Fruit fly (Drosophila melanogaster) whole organism, embryonic: ENCODE measurements around the gene Sox100B.

Experiments
- ATbp ChIP-seq: fragments of 200-800 bp; sonication (Bioruptor generic); optimal IDR thresholded peaks from 2 replicates; lab custom pipeline; 2017; ENCODE audit warnings: missing biosample characterization, mild to moderate bottlenecking, missing genetic modification characterization, missing genetic modification reagents
- Bgb ChIP-seq: fragments of 200-800 bp; sonication (Bioruptor generic); IDR thresholded peaks from 2 replicates; pipeline ENCODE4 v1.3.6; 2022; ENCODE audit warnings: missing biosample characterization, missing genetic modification characterization; ENCODE audit not compliant: partially characterized antibody
- CG10147 ChIP-seq: fragments of 200-800 bp; sonication (Bioruptor generic); optimal IDR thresholded peaks from 2 replicates; lab custom pipeline; 2019; ENCODE audit warnings: missing biosample characterization, mild to moderate bottlenecking, missing genetic modification characterization, moderate library complexity
- CG10267 ChIP-seq: fragments of 200-800 bp; sonication (Bioruptor generic); optimal IDR thresholded peaks from 2 replicates; lab custom pipeline; 2018; ENCODE audit warnings: missing biosample characterization, mild to moderate bottlenecking, missing genetic modification characterization, moderate library complexity
- CG12299 ChIP-seq: fragments of 200-800 bp; sonication (Bioruptor generic); optimal IDR thresholded peaks from 2 replicates; lab custom pipeline; 2018; ENCODE audit warnings: missing biosample characterization, mild to moderate bottlenecking, missing genetic modification characterization
- CG12769 ChIP-seq: fragments of 200-800 bp; sonication (Bioruptor generic); optimal IDR thresholded peaks from 2 replicates; lab custom pipeline; 2019; ENCODE audit warnings: missing biosample characterization, mild to moderate bottlenecking, missing genetic modification characterization, moderate library complexity
- CG13894 ChIP-seq: fragments of 200-800 bp; sonication (Bioruptor generic); optimal IDR thresholded peaks from 3 replicates; lab custom pipeline; 2018; ENCODE audit warnings: missing biosample characterization, mild to moderate bottlenecking, missing genetic modification characterization, moderate library complexity
- CG14965 ChIP-seq: fragments of 200-800 bp; sonication (Bioruptor generic); optimal IDR thresholded peaks from 2 replicates; lab custom pipeline; 2016; ENCODE audit warnings: missing biosample characterization, missing genetic modification characterization, borderline replicate concordance
- CG15514 ChIP-seq: fragments of 200-800 bp; sonication (Bioruptor generic); optimal IDR thresholded peaks from 3 replicates; lab custom pipeline; 2017; ENCODE audit warnings: missing biosample characterization, missing genetic modification characterization, mild to moderate bottlenecking, moderate library complexity, missing genetic modification reagents
- CG1647 ChIP-seq: fragments of 200-800 bp; sonication (Bioruptor generic); optimal IDR thresholded peaks from 3 replicates; lab custom pipeline; 2016; ENCODE audit warnings: missing biosample characterization, missing genetic modification characterization
- CG17361 ChIP-seq: fragments of 200-800 bp; sonication (Bioruptor generic); IDR thresholded peaks from 3 replicates; pipeline ENCODE4 v1.3.6; 2022; ENCODE audit warnings: missing biosample characterization, missing genetic modification characterization
- CG17568 ChIP-seq: fragments of 200-800 bp; sonication (Bioruptor generic); optimal IDR thresholded peaks from 2 replicates; lab custom pipeline; 2018; ENCODE audit warnings: missing biosample characterization, mild to moderate bottlenecking, missing genetic modification characterization, moderate library complexity
- CG17912 ChIP-seq: fragments of 200-800 bp; sonication (Bioruptor generic); optimal IDR thresholded peaks from 2 replicates; lab custom pipeline; 2018; ENCODE audit warnings: missing biosample characterization, mild to moderate bottlenecking, missing genetic modification characterization
- CG18011 ChIP-seq: fragments of 200-800 bp; sonication (Bioruptor generic); optimal IDR thresholded peaks from 2 replicates; lab custom pipeline; 2017; ENCODE audit warnings: missing biosample characterization, missing genetic modification characterization, mild to moderate bottlenecking, moderate library complexity, missing genotype
- CG18764 ChIP-seq: fragments of 200-800 bp; sonication (Bioruptor generic); optimal IDR thresholded peaks from 3 replicates; lab custom pipeline; 2016; ENCODE audit warnings: missing biosample characterization, missing genetic modification characterization
- CG31441 ChIP-seq: fragments of 200-800 bp; sonication (Bioruptor generic); IDR thresholded peaks from 2 replicates; pipeline ENCODE4 v1.3.6; 2022; ENCODE audit warnings: missing biosample characterization, missing genetic modification characterization
- CG3407 ChIP-seq: fragments of 200-800 bp; sonication (Bioruptor generic); optimal IDR thresholded peaks from 2 replicates; lab custom pipeline; 2018; ENCODE audit warnings: missing biosample characterization, mild to moderate bottlenecking, missing genetic modification characterization
- CG34376 ChIP-seq: fragments of 200-800 bp; sonication (Bioruptor generic); optimal IDR thresholded peaks from 2 replicates; lab custom pipeline; 2018; ENCODE audit warnings: missing biosample characterization, mild to moderate bottlenecking, missing genetic modification characterization
- CG3838 ChIP-seq: fragments of 200-800 bp; sonication (Bioruptor generic); optimal IDR thresholded peaks from 3 replicates; lab custom pipeline; 2016; ENCODE audit warnings: missing biosample characterization, missing genetic modification characterization
- CG6254 ChIP-seq: fragments of 200-800 bp; sonication (Bioruptor generic); optimal IDR thresholded peaks from 3 replicates; lab custom pipeline; 2017; ENCODE audit warnings: mild to moderate bottlenecking, missing biosample characterization, missing genetic modification reagents, missing genetic modification characterization
- CG6683 ChIP-seq: fragments of 200-800 bp; sonication (Bioruptor generic); optimal IDR thresholded peaks from 2 replicates; lab custom pipeline; 2017; ENCODE audit warnings: missing biosample characterization, mild to moderate bottlenecking, missing genetic modification characterization, missing genetic modification reagents
- CG7271 ChIP-seq: fragments of 200-800 bp; sonication (Bioruptor generic); optimal IDR thresholded peaks from 2 replicates; lab custom pipeline; 2018; ENCODE audit warnings: missing biosample characterization, mild to moderate bottlenecking, missing genetic modification characterization, moderate library complexity
- CG9609 ChIP-seq: fragments of 200-800 bp; sonication (Bioruptor generic); optimal IDR thresholded peaks from 3 replicates; lab custom pipeline; 2016; ENCODE audit warnings: missing biosample characterization, missing genetic modification characterization
- CG9797 ChIP-seq: fragments of 200-800 bp; sonication (Bioruptor generic); optimal IDR thresholded peaks from 3 replicates; lab custom pipeline; 2018; ENCODE audit warnings: missing biosample characterization, mild to moderate bottlenecking, missing genetic modification characterization
- Dp ChIP-seq: fragments of 200-800 bp; sonication (Bioruptor generic); optimal IDR thresholded peaks from 2 replicates; lab custom pipeline; 2018; ENCODE audit warnings: missing biosample characterization, mild to moderate bottlenecking, missing genetic modification characterization, moderate library complexity
- Gsc ChIP-seq: fragments of 200-800 bp; sonication (Bioruptor generic); IDR thresholded peaks from 2 replicates; pipeline ENCODE4 v1.3.6; 2022; ENCODE audit warnings: missing biosample characterization, missing genetic modification characterization
- HLH3B ChIP-seq: fragments of 200-800 bp; sonication (Bioruptor generic); IDR thresholded peaks from 2 replicates; pipeline ENCODE4 v1.3.6; 2022; ENCODE audit warnings: missing biosample characterization, missing genetic modification characterization
- Hmr ChIP-seq: fragments of 200-800 bp; sonication (Bioruptor generic); optimal IDR thresholded peaks from 3 replicates; lab custom pipeline; 2017; ENCODE audit warnings: mild to moderate bottlenecking, missing biosample characterization, missing genetic modification reagents, missing genetic modification characterization
- Hr51 ChIP-seq, 2 experiments: fragments of 200-800 bp; sonication (Bioruptor generic); optimal IDR thresholded peaks; 2 replicates in 1 of 2; 3 replicates in 1 of 2; lab custom pipeline; 2016 to 2018; ENCODE audit warnings: missing biosample characterization in 2 of 2, missing genetic modification characterization in 2 of 2, mild to moderate bottlenecking in 1 of 2, moderate library complexity in 1 of 2
- Rfx ChIP-seq: fragments of 200-800 bp; sonication (Bioruptor generic); IDR thresholded peaks from 2 replicates; pipeline ENCODE4 v1.3.6; 2022; ENCODE audit warnings: missing biosample characterization, missing genetic modification characterization
- Six4 ChIP-seq: fragments of 200-800 bp; sonication (Bioruptor generic); optimal IDR thresholded peaks from 2 replicates; lab custom pipeline; 2016; ENCODE audit warnings: missing biosample characterization, missing genetic modification characterization
- abd-A ChIP-seq: fragments of 200-800 bp; sonication (Bioruptor generic); optimal IDR thresholded peaks from 3 replicates; lab custom pipeline; 2019; ENCODE audit warnings: missing biosample characterization, mild to moderate bottlenecking, missing genetic modification characterization, moderate library complexity
- cwo ChIP-seq: fragments of 200-800 bp; sonication (Bioruptor generic); optimal IDR thresholded peaks from 3 replicates; lab custom pipeline; 2017; ENCODE audit warnings: missing biosample characterization, missing genetic modification characterization, mild to moderate bottlenecking, moderate library complexity, missing genetic modification reagents
- dmrt11E ChIP-seq: fragments of 200-800 bp; sonication (Bioruptor generic); optimal IDR thresholded peaks from 3 replicates; lab custom pipeline; 2018; ENCODE audit warnings: missing biosample characterization, mild to moderate bottlenecking, missing genetic modification characterization, moderate library complexity
- en ChIP-seq: fragments of 200-800 bp; sonication (Bioruptor generic); optimal IDR thresholded peaks from 2 replicates; lab custom pipeline; 2016; ENCODE audit warnings: missing biosample characterization, missing genetic modification characterization
- gce ChIP-seq: fragments of 200-800 bp; sonication (Bioruptor generic); IDR thresholded peaks from 3 replicates; pipeline ENCODE4 v1.3.6; 2022; ENCODE audit warnings: missing biosample characterization, missing genetic modification characterization
- gcm ChIP-seq: fragments of 200-800 bp; sonication (Bioruptor generic); optimal IDR thresholded peaks from 2 replicates; lab custom pipeline; 2019; ENCODE audit warnings: missing biosample characterization, mild to moderate bottlenecking, missing genetic modification characterization, moderate library complexity
- grn ChIP-seq: fragments of 200-800 bp; sonication (Bioruptor generic); optimal IDR thresholded peaks from 3 replicates; lab custom pipeline; 2017; ENCODE audit warnings: missing biosample characterization, missing genetic modification characterization
- gsb-n ChIP-seq: fragments of 200-800 bp; sonication (Bioruptor generic); optimal IDR thresholded peaks from 3 replicates; lab custom pipeline; 2018; ENCODE audit warnings: missing biosample characterization, mild to moderate bottlenecking, missing genetic modification characterization
- kay ChIP-seq: fragments of 200-800 bp; sonication (Bioruptor generic); optimal IDR thresholded peaks from 2 replicates; lab custom pipeline; 2016; ENCODE audit warnings: missing biosample characterization, missing genetic modification characterization
- nom ChIP-seq: fragments of 200-800 bp; sonication (Bioruptor generic); optimal IDR thresholded peaks from 2 replicates; lab custom pipeline; 2017; ENCODE audit warnings: missing biosample characterization, missing genetic modification characterization, mild to moderate bottlenecking, moderate library complexity, missing genetic modification reagents
- pzg ChIP-seq: fragments of 200-800 bp; sonication (Bioruptor generic); optimal IDR thresholded peaks from 3 replicates; lab custom pipeline; 2018; ENCODE audit warnings: missing biosample characterization, mild to moderate bottlenecking, missing genetic modification characterization, moderate library complexity
- salm ChIP-seq: fragments of 200-800 bp; sonication (Bioruptor generic); optimal IDR thresholded peaks from 2 replicates; lab custom pipeline; 2018; ENCODE audit warnings: missing biosample characterization, mild to moderate bottlenecking, missing genetic modification characterization
- sob ChIP-seq: fragments of 200-800 bp; sonication (Bioruptor generic); IDR thresholded peaks from 2 replicates; pipeline ENCODE4 v1.3.6; 2022; ENCODE audit warnings: missing biosample characterization, missing genetic modification characterization
- ssp ChIP-seq: fragments of 200-800 bp; sonication (Bioruptor generic); IDR thresholded peaks from 2 replicates; pipeline ENCODE4 v1.3.6; 2022; ENCODE audit warnings: missing biosample characterization, missing genetic modification characterization
- tll ChIP-seq, 2 experiments: fragments of 200-800 bp in 1 of 2; fragments of >200 bp in 1 of 2; sonication (Bioruptor generic) in 1 of 2; optimal IDR thresholded peaks; 2 replicates each; lab custom pipeline; 2017 to 2019; ENCODE audit warnings: missing biosample characterization in 2 of 2, missing genetic modification characterization in 2 of 2, mild to moderate bottlenecking in 1 of 2, moderate library complexity in 1 of 2
- trem ChIP-seq: fragments of 200-800 bp; optimal IDR thresholded peaks from 3 replicates; lab custom pipeline; 2019; ENCODE audit warnings: missing biosample characterization, mild to moderate bottlenecking, missing genetic modification characterization, moderate library complexity
- vvl ChIP-seq: fragments of 200-800 bp; sonication (Bioruptor generic); IDR thresholded peaks from 2 replicates; pipeline ENCODE4 v1.3.6; 2022; ENCODE audit warnings: missing biosample characterization, missing genetic modification characterization

The Sox100B gene

DNA sequence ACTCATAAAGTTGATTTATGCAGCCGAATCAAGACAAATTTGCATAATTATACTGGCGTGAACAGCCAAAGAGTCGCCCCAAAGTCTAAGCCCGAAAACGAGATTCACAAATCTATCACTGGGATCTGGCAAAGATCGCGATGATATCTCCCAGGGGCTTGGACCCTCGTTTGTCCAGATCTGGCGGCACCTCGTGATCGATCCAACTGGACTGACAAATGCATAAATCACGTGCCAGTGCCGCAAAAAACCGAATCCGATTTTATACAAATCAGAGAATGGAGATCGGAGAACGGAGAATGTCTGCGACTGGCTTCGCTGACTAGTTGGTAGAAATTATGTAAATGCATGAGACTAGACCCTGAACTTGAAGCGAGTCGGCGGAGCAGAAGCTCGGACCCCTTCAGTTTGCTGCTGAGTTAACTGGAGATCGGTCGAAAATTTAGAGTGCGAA is 60.7 kb downstream of the Sox100B start, which contains the start of gene CG15554:
TSS of gene CG15554 (plus strand) at position 404 of the 454 bp plus-strand sequence.
- TF ChIP-seq vvl (GFP tag; lab: Robert Waterston, UW) (peak; percentile 59; the same call in 1 of the 2 replicates), CG13894 (tag; lab: Kevin White, UChicago) (peak; percentile 62), gcm (GFP tag; lab: Kevin White, UChicago) (no peak), CG17361 (GFP tag; lab: Robert Waterston, UW) (no peak), trem (tag; lab: Kevin White, UChicago) (no peak), grn (peak; percentile 35), CG17912 (GFP tag; lab: Kevin White, UChicago) (no peak), gce (GFP tag; lab: Robert Waterston, UW) (no peak), CG18764 (GFP tag; lab: Kevin White, UChicago) (no peak), CG1647 (no peak), CG3838 (GFP tag; lab: Kevin White, UChicago) (no peak), CG6254 (GFP tag; lab: Kevin White, UChicago) (no peak), ssp (GFP tag; lab: Robert Waterston, UW) (no peak), nom (GFP tag; lab: Kevin White, UChicago) (no peak), cwo (GFP tag; lab: Kevin White, UChicago) (peak; percentile 57), CG12769 (tag; lab: Kevin White, UChicago) (peak; percentile 75), CG9797 (GFP tag; lab: Kevin White, UChicago) (no peak), HLH3B (GFP tag; lab: Robert Waterston, UW) (no peak), CG34376 (GFP tag; lab: Kevin White, UChicago) (no peak), CG9609 (GFP tag; lab: Kevin White, UChicago) (no peak), CG18011 (GFP tag; lab: Kevin White, UChicago) (no peak), sob (GFP tag; lab: Robert Waterston, UW) (no peak), gsb-n (tag; lab: Kevin White, UChicago) (no peak), Six4 (GFP tag; lab: Kevin White, UChicago) (no peak), CG7271 (tag; lab: Kevin White, UChicago) (no peak)

- TF ChIP-seq CG10267 (no peak), Dp (GFP tag; lab: Kevin White, UChicago) (peak; percentile 45), CG15514 (GFP tag; lab: Kevin White, UChicago) (peak; percentile 6), CG13894 (tag; lab: Kevin White, UChicago) (peak; percentile 53), salm (tag; lab: Kevin White, UChicago) (peak; percentile 29), ATbp (GFP tag; lab: Kevin White, UChicago) (peak; percentile 53), Hr51 (GFP tag; optimal IDR thresholded peaks at IDR 0.05; lab: Kevin White, UChicago) (no peak), Rfx (GFP tag; lab: Robert Waterston, UW) (0 out of 2 replicates have a peak, but pooled peaks have one; percentile 28), CG6683 (no peak), CG3407 (GFP tag; lab: Kevin White, UChicago) (peak; percentile 22), vvl (GFP tag; lab: Robert Waterston, UW) (peak; percentile 53; the same call in 1 of the 2 replicates), en (GFP tag; lab: Kevin White, UChicago) (no peak), Gsc (GFP tag; lab: Robert Waterston, UW) (no peak), CG17568 (GFP tag; lab: Kevin White, UChicago) (no peak), Hmr (peak; percentile 45), CG12299 (peak; percentile 33), kay (GFP tag; lab: Kevin White, UChicago) (peak; percentile 60), pzg (GFP tag; lab: Kevin White, UChicago) (peak; percentile 4), dmrt11E (tag; lab: Kevin White, UChicago) (no peak), CG10147 (GFP tag; lab: Kevin White, UChicago) (peak; percentile 39), grn (peak; percentile 88), abd-A (tag; lab: Kevin White, UChicago) (peak; percentile 83), CG31441 (no peak), tll (GFP tag; optimal IDR thresholded peaks at IDR 0.05; lab: Kevin White, UChicago) (no peak), CG14965 (GFP tag; lab: Kevin White, UChicago) (no peak), Bgb (GFP tag; lab: Robert Waterston, UW) (peak; percentile 38; the same call in 1 of the 2 replicates)
These were observed 62.3 kb downstream of the Sox100B start for dm6 chr3R:31127357-31127775.
